Fruit fly (Drosophila melanogaster): ENCODE measurements around the gene rg.
A peak's percentile ranks its signal among the peaks of the same experiment; 100 is the strongest.

The rg gene

dm6 chrX:5046256-5046894 is 39.2 kb upstream of the rg start (continued):
- TF ChIP-seq gcm2 (GFP tag; optimal IDR thresholded peaks at IDR 0.05) (peak; percentile 30), pan (optimal IDR thresholded peaks at IDR 0.05) (no peak), pan (GFP tag; optimal IDR thresholded peaks at IDR 0.05 in 1 of 2, IDR thresholded peaks at IDR 0.05 in 1 of 2) (peak in 1 of 2 experiments; percentile 83), vnd (GFP tag; IDR thresholded peaks at IDR 0.05; ENCODE audit: partially characterized antibody) (no peak), CG11398 (GFP tag; optimal IDR thresholded peaks at IDR 0.05) (no peak), E2f2 (GFP tag; IDR thresholded peaks at IDR 0.05) (peak; percentile 66), Chrac-16 (GFP tag; optimal IDR thresholded peaks at IDR 0.05) (peak; percentile 65), Ravus (GFP tag; IDR thresholded peaks at IDR 0.05) (peak; percentile 12; the same call in 1 of the 2 replicates), CG10366 (GFP tag; IDR thresholded peaks at IDR 0.05) (peak; percentile 64), D (optimal IDR thresholded peaks at IDR 0.05) (no peak), D (GFP tag; optimal IDR thresholded peaks at IDR 0.05) (peak; percentile 74), Gug (GFP tag; IDR thresholded peaks at IDR 0.05) (no peak), CG10959 (GFP tag; IDR thresholded peaks at IDR 0.05) (no peak; the same call in 1 of the 2 replicates), CG7839 (tag; optimal IDR thresholded peaks at IDR 0.05) (peak; percentile 86), CG8765 (GFP tag; IDR thresholded peaks at IDR 0.05) (peak; percentile 33; the same call in 1 of the 2 replicates), CG10565 (GFP tag; optimal IDR thresholded peaks at IDR 0.05) (no peak), lbe (GFP tag; optimal IDR thresholded peaks at IDR 0.05) (peak; percentile 85), Hr39 (optimal IDR thresholded peaks at IDR 0.05) (no peak), Sox100B (GFP tag; optimal IDR thresholded peaks at IDR 0.05) (peak; percentile 83), ind (GFP tag; optimal IDR thresholded peaks at IDR 0.05) (peak; percentile 67), CG6791 (GFP tag; IDR thresholded peaks at IDR 0.05; ENCODE audit: partially characterized antibody) (no peak), CG12071 (GFP tag; optimal IDR thresholded peaks at IDR 0.05) (peak; percentile 36), CG16863 (GFP tag; optimal IDR thresholded peaks at IDR 0.05) (peak; percentile 71), rib (GFP tag; IDR thresholded peaks at IDR 0.05) (no peak), Rx (GFP tag; IDR thresholded peaks at IDR 0.05) (peak; percentile 54), CG12769 (tag; optimal IDR thresholded peaks at IDR 0.05) (no peak), nau (GFP tag; optimal IDR thresholded peaks at IDR 0.05) (peak; percentile 58), ranshi (GFP tag; IDR thresholded peaks at IDR 0.05) (peak; percentile 84), Abd-B (GFP tag; optimal IDR thresholded peaks at IDR 0.05) (peak; percentile 60), Bgb (GFP tag; IDR thresholded peaks at IDR 0.05; ENCODE audit: partially characterized antibody) (no peak), CG6854 (GFP tag; optimal IDR thresholded peaks at IDR 0.05) (peak; percentile 34), Hey (tag; optimal IDR thresholded peaks at IDR 0.05) (no peak), CG8281 (tag; optimal IDR thresholded peaks at IDR 0.05) (peak; percentile 48), CG12299 (tag; optimal IDR thresholded peaks at IDR 0.05) (peak; percentile 62), HHEX (GFP tag; optimal IDR thresholded peaks at IDR 0.05) (peak; percentile 60), Med (GFP tag) (peak; percentile 84), chinmo (GFP tag; IDR thresholded peaks at IDR 0.05; ENCODE audit: partially characterized antibody) (no peak), scrt (GFP tag; optimal IDR thresholded peaks at IDR 0.05) (peak; percentile 69), CG33557 (GFP tag; optimal IDR thresholded peaks at IDR 0.05) (peak; percentile 83), zfh2 (GFP tag; optimal IDR thresholded peaks at IDR 0.05) (peak; percentile 45), bigmax (GFP tag; optimal IDR thresholded peaks at IDR 0.05) (no peak), CG2120 (GFP tag; optimal IDR thresholded peaks at IDR 0.05) (peak; percentile 75), BEAF-32 (GFP tag; optimal IDR thresholded peaks at IDR 0.05) (no peak), jumu (GFP tag; optimal IDR thresholded peaks at IDR 0.05) (peak; percentile 56), CkIIα-i1 (GFP tag; IDR thresholded peaks at IDR 0.05) (no peak), Trl (optimal IDR thresholded peaks at IDR 0.05) (no peak), Trl (GFP tag; optimal IDR thresholded peaks at IDR 0.05) (peak; percentile 60), gsb (GFP tag; IDR thresholded peaks at IDR 0.05) (0 out of 2 replicates have a peak, but pooled peaks have one; percentile 49), CG30403 (GFP tag; optimal IDR thresholded peaks at IDR 0.05) (peak; percentile 84), Dbx (GFP tag; IDR thresholded peaks at IDR 0.05) (peak; percentile 73; the same call in 2 of the 3 replicates), org-1 (GFP tag; optimal IDR thresholded peaks at IDR 0.05) (peak; percentile 70)

Data from whole organism, embryonic.